Worm (Caenorhabditis elegans): ENCODE measurements around the gene kat-1.

- TF ChIP-seq nhr-85 (tag) (peak; percentile 94), sptf-1 (tag; optimal IDR thresholded peaks at IDR 0.05) (no peak), Y116A8C.19 (tag; optimal IDR thresholded peaks at IDR 0.05; ENCODE audit: borderline replicate concordance) (no peak), alr-1 (tag; optimal IDR thresholded peaks at IDR 0.05; ENCODE audit: borderline replicate concordance) (no peak), mdl-1 (tag; optimal IDR thresholded peaks at IDR 0.05) (peak in 1 of 2 experiments; percentile 75)
These were observed 14.3 kb upstream of the kat-1 start for ce11 chrII:7059274-7059757.

Measured in whole organism, L1 larva.